Fruit fly (Drosophila melanogaster) S2 (cell line): Measurements from ENCODE around the gene Ns4.

Source experiments
- CG8478 ChIP-seq: fragments of >200 bp; optimal IDR thresholded peaks from 2 replicates; lab custom pipeline; 2018
- CTCF ChIP-seq, 2 experiments: fragments of >200 bp; optimal IDR thresholded peaks; 2 replicates each; lab custom pipeline; 2018

DNA sequence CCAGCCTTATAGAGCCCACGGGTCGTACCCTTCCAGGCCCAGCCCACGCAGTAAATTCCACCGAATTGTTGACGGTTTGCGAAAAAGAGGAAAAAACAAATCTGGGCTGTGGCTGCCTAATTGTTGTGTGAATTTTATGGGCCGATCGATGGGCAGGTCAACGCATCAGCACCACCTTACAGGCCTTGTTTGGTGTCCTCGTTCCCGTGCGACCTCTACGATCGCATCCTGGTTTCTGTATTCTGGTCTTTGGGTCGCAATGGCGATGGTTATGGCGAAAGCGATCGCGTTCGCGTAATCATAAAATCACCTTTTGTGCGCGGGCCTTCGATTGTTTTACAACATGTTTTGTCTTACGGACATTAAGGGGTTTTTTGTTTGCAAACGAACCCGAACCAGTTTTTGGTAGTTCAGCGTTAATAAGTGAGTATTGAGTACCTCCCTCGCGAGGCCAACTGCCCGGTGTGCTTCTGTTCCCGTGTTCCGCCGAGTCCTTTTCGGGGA, 16.3 kb downstream of the Ns4 start:
- TF ChIP-seq CG8478, result no peak
- no peak for TF ChIP-seq CTCF (optimal IDR thresholded peaks at IDR 0.05; lab: Kevin White, UChicago)
